Worm (Caenorhabditis elegans) whole organism, L4 larva: ENCODE data around the gene damt-1.

Experiments used
- F37D6.2 ChIP-seq: sonication (generic microtip); optimal IDR thresholded peaks from 2 replicates; lab custom pipeline; 2016; ENCODE audit warnings: mild to moderate bottlenecking, missing genetic modification characterization, missing compliant biosample characterization
- F49E8.2 ChIP-seq: sonication (generic microtip); optimal IDR thresholded peaks from 2 replicates; lab custom pipeline; 2016; ENCODE audit warnings: missing compliant biosample characterization, mild to moderate bottlenecking, missing genetic modification characterization, borderline replicate concordance
- T20F7.1 ChIP-seq: fragments of 200-800 bp; sonication (Bioruptor generic); optimal IDR thresholded peaks from 2 replicates; lab custom pipeline; 2018; ENCODE audit warnings: mild to moderate bottlenecking, missing genetic modification characterization, missing compliant biosample characterization
- Y48G9A.11 ChIP-seq: fragments of 200-800 bp; sonication (Bioruptor generic); IDR thresholded peaks from 2 replicates; pipeline ENCODE4 v1.3.6; 2022; ENCODE audit warnings: missing genetic modification reagents, missing genetic modification characterization, missing compliant biosample characterization
- ceh-20 ChIP-seq: fragments of 200-800 bp; sonication (Bioruptor generic); IDR thresholded peaks from 2 replicates; pipeline ENCODE4 v1.3.6; 2022; ENCODE audit warnings: missing genetic modification reagents, missing genetic modification characterization, missing compliant biosample characterization
- ceh-32 ChIP-seq: sonication (generic microtip); optimal IDR thresholded peaks from 2 replicates; lab custom pipeline; 2016; ENCODE audit warnings: mild to moderate bottlenecking, missing genetic modification characterization, missing compliant biosample characterization; ENCODE audit not compliant: poor library complexity
- ctbp-1 ChIP-seq: fragments of 200-800 bp; sonication (Bioruptor generic); IDR thresholded peaks from 2 replicates; pipeline ENCODE4 v1.3.6; 2022; ENCODE audit warnings: missing genetic modification reagents, missing genetic modification characterization, missing compliant biosample characterization
- daf-16 ChIP-seq, 3 experiments: sonication (generic microtip); optimal IDR thresholded peaks; 2 replicates each; lab custom pipeline; 2016 to 2017; ENCODE audit warnings: missing genetic modification characterization in 3 of 3, missing genetic modification reagents in 3 of 3, mild to moderate bottlenecking in 2 of 3, missing compliant biosample characterization in 2 of 3, missing biosample characterization in 1 of 3, moderate library complexity in 1 of 3
- dpl-1 ChIP-seq: fragments of 150-350 bp; optimal IDR thresholded peaks from 2 replicates; lab custom pipeline; 2014; ENCODE audit warnings: missing biosample characterization, missing genetic modification reagents, missing genetic modification characterization
- duxl-1 ChIP-seq: sonication (generic microtip); optimal IDR thresholded peaks from 2 replicates; lab custom pipeline; 2016; ENCODE audit warnings: mild to moderate bottlenecking, missing genetic modification characterization, moderate library complexity, missing compliant biosample characterization; ENCODE audit not compliant: poor library complexity
- dve-1 ChIP-seq: sonication (generic microtip); optimal IDR thresholded peaks from 2 replicates; lab custom pipeline; 2017; ENCODE audit warnings: antibody characterized with exemption, mild to moderate bottlenecking, missing genetic modification characterization, missing compliant biosample characterization; ENCODE audit not compliant: insufficient read depth
- egl-27 ChIP-seq: sonication (generic microtip); optimal IDR thresholded peaks from 3 replicates; lab custom pipeline; 2017; ENCODE audit warnings: missing biosample characterization, missing genetic modification reagents, missing genetic modification characterization
- gei-8 ChIP-seq: fragments of 200-800 bp; sonication (Bioruptor generic); optimal IDR thresholded peaks from 2 replicates; lab custom pipeline; 2018; ENCODE audit warnings: mild to moderate bottlenecking, missing genetic modification characterization, missing compliant biosample characterization
- hif-1 ChIP-seq, 2 experiments: sonication (generic microtip); optimal IDR thresholded peaks; 2 replicates each; lab custom pipeline; 2016 to 2017; ENCODE audit warnings: missing compliant biosample characterization in 2 of 2, missing genetic modification characterization in 2 of 2, missing genetic modification reagents in 2 of 2, missing genotype in 2 of 2, mild to moderate bottlenecking in 1 of 2
- hlh-11 ChIP-seq: fragments of 200-800 bp; sonication (Bioruptor generic); optimal IDR thresholded peaks from 2 replicates; lab custom pipeline; 2018; ENCODE audit warnings: mild to moderate bottlenecking, missing genetic modification characterization, missing compliant biosample characterization
- lim-7 ChIP-seq: fragments of 200-800 bp; sonication (Bioruptor generic); IDR thresholded peaks from 2 replicates; pipeline ENCODE4 v1.3.6; 2022; ENCODE audit warnings: missing genetic modification characterization, missing compliant biosample characterization
- lin-29 ChIP-seq: fragments of 200-800 bp; sonication (Bioruptor generic); IDR thresholded peaks from 2 replicates; pipeline ENCODE4 v1.3.6; 2022; ENCODE audit warnings: missing genetic modification reagents, missing genetic modification characterization, missing compliant biosample characterization
- lin-39 ChIP-seq: fragments of 150-350 bp; optimal IDR thresholded peaks from 2 replicates; lab custom pipeline; 2014; ENCODE audit warnings: missing biosample characterization, missing genetic modification reagents, missing genetic modification characterization
- lir-3 ChIP-seq: sonication (generic microtip); optimal IDR thresholded peaks from 2 replicates; lab custom pipeline; 2016; ENCODE audit warnings: mild to moderate bottlenecking, missing genetic modification characterization, missing compliant biosample characterization
- madf-5 ChIP-seq, 2 experiments: fragments of 200-800 bp; sonication (Bioruptor generic); IDR thresholded peaks; 2 replicates each; pipeline ENCODE4 v1.3.6; 2022; ENCODE audit warnings: missing compliant biosample characterization in 2 of 2, missing genetic modification characterization in 2 of 2
- mdl-1 ChIP-seq, 2 experiments: fragments of 150-350 bp in 1 of 2; sonication (generic microtip) in 1 of 2; optimal IDR thresholded peaks; 2 replicates each; lab custom pipeline; 2014 to 2017; ENCODE audit warnings: missing biosample characterization in 2 of 2, missing genetic modification characterization in 2 of 2
- mes-2 ChIP-seq: sonication (generic microtip); optimal IDR thresholded peaks from 2 replicates; lab custom pipeline; 2016; ENCODE audit warnings: missing genotype, mild to moderate bottlenecking, missing genetic modification characterization, missing compliant biosample characterization; ENCODE audit not compliant: poor library complexity, severe bottlenecking
- nhr-237 ChIP-seq: sonication (generic microtip); optimal IDR thresholded peaks from 2 replicates; lab custom pipeline; 2017; ENCODE audit warnings: missing biosample characterization, missing genetic modification characterization
- nhr-28 ChIP-seq: fragments of 150-350 bp; optimal IDR thresholded peaks from 2 replicates; lab custom pipeline; 2014; ENCODE audit warnings: missing biosample characterization, missing genetic modification characterization
- nhr-42 ChIP-seq: fragments of 200-800 bp; sonication (Bioruptor generic); IDR thresholded peaks from 2 replicates; pipeline ENCODE4 v1.3.6; 2022; ENCODE audit warnings: missing genetic modification characterization, missing compliant biosample characterization
- nhr-48 ChIP-seq: sonication (generic microtip); optimal IDR thresholded peaks from 2 replicates; lab custom pipeline; 2016; ENCODE audit warnings: mild to moderate bottlenecking, missing genetic modification characterization, missing compliant biosample characterization
- nhr-6 ChIP-seq: fragments of 150-350 bp; optimal IDR thresholded peaks from 2 replicates; lab custom pipeline; 2014; ENCODE audit warnings: missing biosample characterization, missing genetic modification characterization
- nhr-76 ChIP-seq: fragments of 150-350 bp; optimal IDR thresholded peaks from 2 replicates; lab custom pipeline; 2014; ENCODE audit warnings: missing biosample characterization, missing genetic modification characterization
- nhr-77 ChIP-seq: fragments of 150-350 bp; optimal IDR thresholded peaks from 2 replicates; lab custom pipeline; 2014; ENCODE audit warnings: missing biosample characterization, missing genetic modification characterization
- pha-4 ChIP-seq, 2 experiments: fragments of 150-350 bp in 1 of 2; fragments of 200-800 bp in 1 of 2; sonication (Bioruptor generic) in 1 of 2; IDR thresholded peaks in 1 of 2; optimal IDR thresholded peaks in 1 of 2; 2 replicates each; pipeline versions ENCODE4 v1.3.6 to Lab custom; 2014 to 2022; ENCODE audit warnings: missing genetic modification characterization in 2 of 2, missing genetic modification reagents in 2 of 2, missing biosample characterization in 1 of 2, missing compliant biosample characterization in 1 of 2
- php-3 ChIP-seq: fragments of 200-800 bp; sonication (Bioruptor generic); IDR thresholded peaks from 2 replicates; pipeline ENCODE4 v1.3.6; 2022; ENCODE audit warnings: missing genetic modification reagents, missing genetic modification characterization, missing compliant biosample characterization
- saeg-2 ChIP-seq: fragments of 200-800 bp; sonication (Bioruptor generic); IDR thresholded peaks from 2 replicates; pipeline ENCODE4 v1.3.6; 2022; ENCODE audit warnings: missing genetic modification reagents, missing genetic modification characterization, missing compliant biosample characterization
- skn-1 ChIP-seq: fragments of 150-350 bp; optimal IDR thresholded peaks from 2 replicates; lab custom pipeline; 2014; ENCODE audit warnings: missing biosample characterization, missing genetic modification characterization
- snpc-4 ChIP-seq: fragments of 150-350 bp; optimal IDR thresholded peaks from 2 replicates; lab custom pipeline; 2014; ENCODE audit warnings: missing biosample characterization, missing genetic modification characterization
- tag-97 ChIP-seq: fragments of 200-800 bp; sonication (Bioruptor generic); IDR thresholded peaks from 2 replicates; pipeline ENCODE4 v1.3.6; 2022; ENCODE audit warnings: missing genetic modification characterization, missing compliant biosample characterization
- tra-1 ChIP-seq: fragments of 200-800 bp; sonication (Bioruptor generic); IDR thresholded peaks from 2 replicates; pipeline ENCODE4 v1.3.6; 2022; ENCODE audit warnings: missing genetic modification reagents, missing genetic modification characterization, missing compliant biosample characterization
- unc-62 ChIP-seq, 3 experiments: fragments of 150-350 bp in 1 of 3; sonication (generic microtip); optimal IDR thresholded peaks in 2 of 3; peaks in 1 of 3; 1 replicate in 1 of 3; 2 replicates in 2 of 3; lab custom pipeline; 2014 to 2017; ENCODE audit warnings: missing biosample characterization in 3 of 3, missing genetic modification characterization in 3 of 3, missing genetic modification reagents in 3 of 3, missing genotype in 1 of 3
- vab-7 ChIP-seq: fragments of 200-800 bp; sonication (Bioruptor generic); IDR thresholded peaks from 2 replicates; pipeline ENCODE4 v1.3.6; 2022; ENCODE audit warnings: missing genetic modification reagents, missing genetic modification characterization, missing compliant biosample characterization

The damt-1 gene

ce11 chrII:5701485-5701884 is 18.5 kb upstream of the damt-1 start (continued):
- TF ChIP-seq F49E8.2 (tag; lab: Kevin White, UChicago) = peak; percentile 21
- no peak for TF ChIP-seq gei-8 (GFP tag; lab: Kevin White, UChicago)
- TF ChIP-seq Y48G9A.11 (GFP tag; lab: Robert Waterston, UW) = 0 out of 2 replicates have a peak, but pooled peaks have one; percentile 39
- TF ChIP-seq lim-7 (GFP tag; lab: Robert Waterston, UW) = no peak
- TF ChIP-seq hif-1 (tag; optimal IDR thresholded peaks at IDR 0.05; lab: Kevin White, UChicago) = no peak
- TF ChIP-seq ceh-32 (tag; lab: Kevin White, UChicago) = no peak
- TF ChIP-seq tag-97 (GFP tag; lab: Robert Waterston, UW) = no peak
- no peak for TF ChIP-seq daf-16 (GFP tag; optimal IDR thresholded peaks at IDR 0.05; lab: Kevin White, UChicago)
- TF ChIP-seq daf-16 (tag; optimal IDR thresholded peaks at IDR 0.05; lab: Kevin White, UChicago) = peak; percentile 60
- peak; percentile 87 for TF ChIP-seq dve-1 (tag; lab: Kevin White, UChicago)
- peak; percentile 45; the same call in 1 of the 2 replicates for TF ChIP-seq php-3 (GFP tag; lab: Robert Waterston, UW)
- TF ChIP-seq vab-7 (GFP tag; lab: Robert Waterston, UW) = no peak
- TF ChIP-seq pha-4 (GFP tag; IDR thresholded peaks at IDR 0.05; lab: Robert Waterston, UW) = no peak
- TF ChIP-seq pha-4 (tag; optimal IDR thresholded peaks at IDR 0.05; lab: Kevin White, UChicago) = no peak
- TF ChIP-seq hlh-11 = peak; percentile 64
- peak; percentile 94 for TF ChIP-seq snpc-4 (tag; lab: Kevin White, UChicago)
- no peak for TF ChIP-seq skn-1 (tag; lab: Kevin White, UChicago)
- no peak for TF ChIP-seq nhr-48 (tag; lab: Kevin White, UChicago)
- no peak for TF ChIP-seq lin-39 (tag; lab: Kevin White, UChicago)
- TF ChIP-seq nhr-28 (tag; lab: Kevin White, UChicago) = peak; percentile 11
- no peak for TF ChIP-seq nhr-42
- TF ChIP-seq lin-29 (GFP tag; lab: Robert Waterston, UW) = no peak
- no peak for TF ChIP-seq saeg-2 (GFP tag; lab: Robert Waterston, UW)
- no peak for TF ChIP-seq F37D6.2 (tag; lab: Kevin White, UChicago)
- no peak for TF ChIP-seq nhr-237 (tag; lab: Kevin White, UChicago)
- no peak for TF ChIP-seq T20F7.1 (GFP tag; lab: Kevin White, UChicago)
- no peak for TF ChIP-seq nhr-76 (tag; lab: Kevin White, UChicago)
- no peak for TF ChIP-seq ceh-20 (GFP tag; lab: Robert Waterston, UW)
- no peak for TF ChIP-seq egl-27
- no peak for TF ChIP-seq nhr-77 (tag; lab: Kevin White, UChicago)
- TF ChIP-seq ctbp-1 (GFP tag; lab: Robert Waterston, UW) = 0 out of 2 replicates have a peak, but pooled peaks have one; percentile 53

ce11 chrII:5702611-5703192 is 17.2 kb upstream of the damt-1 start:
- TF ChIP-seq nhr-6 (tag; lab: Kevin White, UChicago) (no peak), hlh-11 (peak; percentile 14), mdl-1 (tag; optimal IDR thresholded peaks at IDR 0.05; lab: Kevin White, UChicago) (peak in 1 of 2 experiments; percentile 38), lir-3 (tag; lab: Kevin White, UChicago) (no peak), nhr-48 (tag; lab: Kevin White, UChicago) (peak; percentile 59), duxl-1 (no peak), mes-2 (tag; lab: Kevin White, UChicago) (peak; percentile 2), dve-1 (tag; lab: Kevin White, UChicago) (peak; percentile 0), ctbp-1 (GFP tag; lab: Robert Waterston, UW) (no peak), madf-5 (GFP tag; IDR thresholded peaks at IDR 0.05; lab: Robert Waterston, UW) (no peak), dpl-1 (GFP tag; lab: Kevin White, UChicago) (peak; percentile 3), unc-62 (GFP tag; optimal IDR thresholded peaks at IDR 0.05 in 1 of 2; lab: Kevin White, UChicago) (peak in 1 of 2 experiments; percentile 44), unc-62 (tag; optimal IDR thresholded peaks at IDR 0.05; lab: Kevin White, UChicago) (no peak), tra-1 (no peak)
- TF ChIP-seq, all 104 proteins: peak for 7
